Worm (Caenorhabditis elegans): ENCODE results near the gene F46G10.1.

Gene F46G10.1

DNA sequence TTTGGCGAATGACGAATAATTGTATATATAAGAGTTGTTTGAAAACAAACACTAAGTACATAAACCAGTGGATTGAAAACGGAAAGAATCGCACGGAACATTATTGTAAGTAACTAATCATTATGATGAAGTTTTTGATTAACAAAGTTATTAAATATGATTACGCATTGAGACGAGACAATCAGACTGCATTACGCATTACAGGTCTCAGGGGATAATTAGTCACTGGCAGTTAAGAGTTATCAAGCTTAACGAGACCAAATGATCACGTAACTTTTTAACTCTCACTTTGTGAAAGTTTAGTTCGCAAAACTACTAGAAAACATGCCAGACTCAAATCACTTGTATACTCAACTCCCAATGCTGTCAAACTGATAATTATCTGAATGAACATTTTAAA, 8.2 kb downstream of the F46G10.1 start, which contains the start of gene srd-42:
TSS of gene srd-42 (minus strand) at position 101 of the 400 bp plus-strand sequence.
- no peak for TF ChIP-seq nhr-11 (tag; optimal IDR thresholded peaks at IDR 0.05)
- no peak for TF ChIP-seq fkh-10 (GFP tag; optimal IDR thresholded peaks at IDR 0.05)
- TF ChIP-seq elt-1 (tag; optimal IDR thresholded peaks at IDR 0.05) = no peak
- no peak for TF ChIP-seq lin-15B (tag; optimal IDR thresholded peaks at IDR 0.05)
- no peak for TF ChIP-seq lsy-12 (tag; optimal IDR thresholded peaks at IDR 0.05)
- TF ChIP-seq nhr-43 (tag; optimal IDR thresholded peaks at IDR 0.05; ENCODE audit: poor library complexity, severe bottlenecking) = no peak
- TF ChIP-seq aly-2 (tag; optimal IDR thresholded peaks at IDR 0.05) = no peak
- no peak for TF ChIP-seq elt-2 (tag; optimal IDR thresholded peaks at IDR 0.05)
- no peak for TF ChIP-seq ceh-9 (tag; optimal IDR thresholded peaks at IDR 0.05)
- TF ChIP-seq ama-1 (optimal IDR thresholded peaks at IDR 0.05) = no peak
- no peak for TF ChIP-seq unc-39 (tag; optimal IDR thresholded peaks at IDR 0.05)
- no peak for TF ChIP-seq daf-12 (tag; optimal IDR thresholded peaks at IDR 0.05)
- TF ChIP-seq nhr-28 (tag; optimal IDR thresholded peaks at IDR 0.05) = no peak
- no peak for TF ChIP-seq zag-1 (tag; optimal IDR thresholded peaks at IDR 0.05)
- TF ChIP-seq elt-3 (tag; optimal IDR thresholded peaks at IDR 0.05) = no peak
- TF ChIP-seq skn-1 (tag; optimal IDR thresholded peaks at IDR 0.05) = no peak
- no peak for TF ChIP-seq nhr-12 (tag; optimal IDR thresholded peaks at IDR 0.05)
- no peak for TF ChIP-seq jun-1 (tag; optimal IDR thresholded peaks at IDR 0.05)

- no peak for TF ChIP-seq elt-2 (tag; optimal IDR thresholded peaks at IDR 0.05)
- TF ChIP-seq fkh-10 (GFP tag; optimal IDR thresholded peaks at IDR 0.05) = no peak
- no peak for TF ChIP-seq egl-5 (tag; optimal IDR thresholded peaks at IDR 0.05)
- no peak for TF ChIP-seq snpc-4 (tag; optimal IDR thresholded peaks at IDR 0.05)
- no peak for TF ChIP-seq zag-1 (tag; optimal IDR thresholded peaks at IDR 0.05)
- TF ChIP-seq lin-39 (tag; optimal IDR thresholded peaks at IDR 0.05) = no peak
Measured at ce11 chrX:13300503-13300902, 11.1 kb downstream of the F46G10.1 start, which contains the start of gene srd-39. Gene srd-39 (minus strand): TSS chrX:13300603.

ce11 chrX:13294669-13295068, 16.9 kb downstream of the F46G10.1 start, which contains the start of gene srd-36:
Gene srd-36 (minus strand): TSS chrX:13294769.
- TF ChIP-seq nhr-43 (tag; optimal IDR thresholded peaks at IDR 0.05; ENCODE audit: poor library complexity, severe bottlenecking) (no peak), unc-62 (GFP tag; optimal IDR thresholded peaks at IDR 0.05) (no peak), elt-3 (tag; optimal IDR thresholded peaks at IDR 0.05) (no peak), nhr-76 (tag; optimal IDR thresholded peaks at IDR 0.05) (no peak), R02D3.7 (tag; optimal IDR thresholded peaks at IDR 0.05) (no peak), pha-4 (tag; optimal IDR thresholded peaks at IDR 0.05) (no peak), tbx-2 (tag; optimal IDR thresholded peaks at IDR 0.05) (no peak), lsy-12 (tag; optimal IDR thresholded peaks at IDR 0.05) (no peak), nhr-28 (tag; optimal IDR thresholded peaks at IDR 0.05) (no peak), ZK546.5 (tag; optimal IDR thresholded peaks at IDR 0.05) (no peak), unc-39 (tag; optimal IDR thresholded peaks at IDR 0.05) (no peak), daf-12 (tag; optimal IDR thresholded peaks at IDR 0.05) (no peak), eor-1 (tag; optimal IDR thresholded peaks at IDR 0.05) (no peak), hmg-11 (tag; optimal IDR thresholded peaks at IDR 0.05) (no peak), ceh-28 (tag; optimal IDR thresholded peaks at IDR 0.05) (no peak), pqm-1 (tag; optimal IDR thresholded peaks at IDR 0.05) (no peak), lin-15B (tag; optimal IDR thresholded peaks at IDR 0.05) (no peak)

ce11 chrX:13293023-13293422, 18.5 kb downstream of the F46G10.1 start:
- TF ChIP-seq nhr-23 (tag; optimal IDR thresholded peaks at IDR 0.05) (no peak), ceh-9 (tag; optimal IDR thresholded peaks at IDR 0.05) (no peak), tbx-2 (tag; optimal IDR thresholded peaks at IDR 0.05) (no peak), nhr-11 (tag; optimal IDR thresholded peaks at IDR 0.05) (no peak), egl-5 (tag; optimal IDR thresholded peaks at IDR 0.05) (no peak), elt-3 (tag; optimal IDR thresholded peaks at IDR 0.05) (no peak), unc-39 (tag; optimal IDR thresholded peaks at IDR 0.05) (no peak), fos-1 (tag; optimal IDR thresholded peaks at IDR 0.05) (no peak), aly-2 (tag; optimal IDR thresholded peaks at IDR 0.05) (no peak), pqm-1 (tag; optimal IDR thresholded peaks at IDR 0.05) (no peak), lsy-12 (tag; optimal IDR thresholded peaks at IDR 0.05) (no peak), ama-1 (optimal IDR thresholded peaks at IDR 0.05) (no peak), fkh-2 (tag; optimal IDR thresholded peaks at IDR 0.05) (no peak), skn-1 (tag; optimal IDR thresholded peaks at IDR 0.05) (no peak), ztf-4 (tag; optimal IDR thresholded peaks at IDR 0.05) (no peak), elt-2 (tag; optimal IDR thresholded peaks at IDR 0.05) (no peak)

Data from whole organism, L3 larva.